Fruit fly (Drosophila melanogaster) whole organism, embryonic: Measurements from ENCODE around the gene CG10185.

Experiments used
- Abd-B ChIP-seq: fragments of 200-800 bp; sonication (Bioruptor generic); optimal IDR thresholded peaks from 2 replicates; lab custom pipeline; 2018; ENCODE audit warnings: missing biosample characterization, mild to moderate bottlenecking, missing genetic modification characterization, moderate library complexity
- Bdp1 ChIP-seq: fragments of 200-800 bp; sonication (Bioruptor generic); optimal IDR thresholded peaks from 3 replicates; lab custom pipeline; 2016; ENCODE audit warnings: missing biosample characterization, missing genetic modification characterization
- CG10543 ChIP-seq: fragments of 200-800 bp; sonication (Bioruptor generic); optimal IDR thresholded peaks from 3 replicates; lab custom pipeline; 2017; ENCODE audit warnings: missing biosample characterization, mild to moderate bottlenecking, missing genetic modification characterization, moderate library complexity
- CG11085 ChIP-seq: fragments of 200-800 bp; sonication (Bioruptor generic); IDR thresholded peaks from 2 replicates; pipeline ENCODE4 v1.3.6; 2022; ENCODE audit warnings: missing biosample characterization, missing genetic modification characterization
- CG11504 ChIP-seq: fragments of 200-800 bp; sonication (Bioruptor generic); optimal IDR thresholded peaks from 3 replicates; lab custom pipeline; 2019; ENCODE audit warnings: missing biosample characterization, mild to moderate bottlenecking, missing genetic modification characterization, moderate library complexity
- CG13287 ChIP-seq: fragments of 200-800 bp; sonication (Bioruptor generic); IDR thresholded peaks from 2 replicates; pipeline ENCODE4 v1.3.6; 2022; ENCODE audit warnings: missing biosample characterization, missing genetic modification characterization; ENCODE audit not compliant: partially characterized antibody
- CG13775 ChIP-seq: fragments of 200-800 bp; sonication (Bioruptor generic); optimal IDR thresholded peaks from 3 replicates; lab custom pipeline; 2017; ENCODE audit warnings: missing biosample characterization, mild to moderate bottlenecking, missing genetic modification characterization
- CG14014 ChIP-seq: fragments of 200-800 bp; sonication (Bioruptor generic); IDR thresholded peaks from 2 replicates; pipeline ENCODE4 v1.3.6; 2022; ENCODE audit warnings: missing biosample characterization, missing genetic modification characterization
- CG14710 ChIP-seq: fragments of 200-800 bp; sonication (Bioruptor generic); optimal IDR thresholded peaks from 3 replicates; lab custom pipeline; 2019; ENCODE audit warnings: missing biosample characterization, mild to moderate bottlenecking, missing genetic modification characterization, moderate library complexity
- CG15514 ChIP-seq: fragments of 200-800 bp; sonication (Bioruptor generic); optimal IDR thresholded peaks from 3 replicates; lab custom pipeline; 2017; ENCODE audit warnings: missing biosample characterization, missing genetic modification characterization, mild to moderate bottlenecking, moderate library complexity, missing genetic modification reagents
- CG2116 ChIP-seq: fragments of 200-800 bp; sonication (Bioruptor generic); optimal IDR thresholded peaks from 3 replicates; lab custom pipeline; 2018; ENCODE audit warnings: missing biosample characterization, mild to moderate bottlenecking, missing genetic modification characterization
- CG2678 ChIP-seq: fragments of 200-800 bp; sonication (Bioruptor generic); optimal IDR thresholded peaks from 3 replicates; lab custom pipeline; 2019; ENCODE audit warnings: missing biosample characterization, mild to moderate bottlenecking, missing genetic modification characterization, moderate library complexity
- CG30403 ChIP-seq: fragments of 200-800 bp; sonication (Bioruptor generic); optimal IDR thresholded peaks from 3 replicates; lab custom pipeline; 2016; ENCODE audit warnings: missing biosample characterization, missing genetic modification characterization
- CG32772 ChIP-seq: fragments of 200-800 bp; sonication (Bioruptor generic); IDR thresholded peaks from 2 replicates; pipeline ENCODE4 v1.3.6; 2022; ENCODE audit warnings: missing biosample characterization, missing genetic modification characterization
- CG3281 ChIP-seq: fragments of 200-800 bp; sonication (Bioruptor generic); optimal IDR thresholded peaks from 3 replicates; lab custom pipeline; 2017; ENCODE audit warnings: missing biosample characterization, mild to moderate bottlenecking, missing genetic modification characterization
- CG34224 ChIP-seq: fragments of 200-800 bp; sonication (Bioruptor generic); IDR thresholded peaks from 3 replicates; pipeline ENCODE4 v1.3.6; 2022; ENCODE audit warnings: missing biosample characterization, missing genetic modification characterization; ENCODE audit not compliant: partially characterized antibody
- CG3847 ChIP-seq: fragments of 200-800 bp; sonication (Bioruptor generic); IDR thresholded peaks from 2 replicates; pipeline ENCODE4 v1.3.6; 2022; ENCODE audit warnings: missing biosample characterization, missing genetic modification characterization
- CG6689 ChIP-seq: fragments of 200-800 bp; sonication (Bioruptor generic); IDR thresholded peaks from 2 replicates; pipeline ENCODE4 v1.3.6; 2022; ENCODE audit warnings: missing biosample characterization, missing genetic modification characterization
- CG8290 ChIP-seq, 3 experiments: fragments of 200-800 bp; sonication (Bioruptor generic); optimal IDR thresholded peaks; 2 replicates each; lab custom pipeline; 2016 to 2019; ENCODE audit warnings: missing biosample characterization in 3 of 3, missing genetic modification characterization in 3 of 3, mild to moderate bottlenecking in 2 of 3, moderate library complexity in 1 of 3
- CG8478 ChIP-seq: fragments of >200 bp; optimal IDR thresholded peaks from 2 replicates; lab custom pipeline; 2018
- CG9932 ChIP-seq: fragments of 200-800 bp; sonication (Bioruptor generic); IDR thresholded peaks from 2 replicates; pipeline ENCODE4 v1.3.6; 2022; ENCODE audit warnings: missing biosample characterization, missing genetic modification characterization
- D19A ChIP-seq: fragments of 200-800 bp; optimal IDR thresholded peaks from 3 replicates; lab custom pipeline; 2019; ENCODE audit warnings: missing biosample characterization, mild to moderate bottlenecking, missing genetic modification characterization, moderate library complexity
- Dbx ChIP-seq: fragments of 200-800 bp; sonication (Bioruptor generic); IDR thresholded peaks from 3 replicates; pipeline ENCODE4 v1.3.6; 2022; ENCODE audit warnings: missing biosample characterization, missing genetic modification characterization
- Dref ChIP-seq: fragments of 200-800 bp; sonication (Bioruptor generic); IDR thresholded peaks from 2 replicates; pipeline ENCODE4 v1.3.6; 2022; ENCODE audit warnings: missing biosample characterization, missing genetic modification characterization
- Elba2 ChIP-seq: fragments of 200-800 bp; sonication (Bioruptor generic); optimal IDR thresholded peaks from 3 replicates; lab custom pipeline; 2016; ENCODE audit warnings: missing biosample characterization, missing genetic modification characterization
- Hand ChIP-seq: fragments of 200-800 bp; sonication (Bioruptor generic); optimal IDR thresholded peaks from 2 replicates; lab custom pipeline; 2017; ENCODE audit warnings: mild to moderate bottlenecking, missing biosample characterization, missing genetic modification reagents, missing genetic modification characterization
- Hmr ChIP-seq: fragments of 200-800 bp; sonication (Bioruptor generic); optimal IDR thresholded peaks from 3 replicates; lab custom pipeline; 2017; ENCODE audit warnings: mild to moderate bottlenecking, missing biosample characterization, missing genetic modification reagents, missing genetic modification characterization
- Ravus ChIP-seq: fragments of 200-800 bp; sonication (Bioruptor generic); IDR thresholded peaks from 2 replicates; pipeline ENCODE4 v1.3.6; 2022; ENCODE audit warnings: missing biosample characterization, missing genetic modification characterization
- bsh ChIP-seq, 2 experiments: fragments of 200-800 bp; sonication (Bioruptor generic); optimal IDR thresholded peaks; 2 replicates each; lab custom pipeline; 2017 to 2018; ENCODE audit warnings: mild to moderate bottlenecking in 2 of 2, missing biosample characterization in 2 of 2, missing genetic modification characterization in 2 of 2, moderate library complexity in 1 of 2
- cad ChIP-seq: fragments of >200 bp; optimal IDR thresholded peaks from 2 replicates; lab custom pipeline; 2017; ENCODE audit warnings: missing biosample characterization, missing genetic modification characterization
- dpn ChIP-seq, 2 experiments: fragments of 200-800 bp; sonication (Bioruptor generic); optimal IDR thresholded peaks; 3 replicates each; lab custom pipeline; 2016; ENCODE audit warnings: missing biosample characterization in 2 of 2, missing genetic modification characterization in 2 of 2
- ems ChIP-seq: fragments of 200-800 bp; sonication (Bioruptor generic); optimal IDR thresholded peaks from 3 replicates; lab custom pipeline; 2016; ENCODE audit warnings: missing biosample characterization, missing genetic modification characterization
- fd64A ChIP-seq: fragments of 200-800 bp; sonication (Bioruptor generic); optimal IDR thresholded peaks from 3 replicates; lab custom pipeline; 2018; ENCODE audit warnings: missing biosample characterization, mild to moderate bottlenecking, missing genetic modification characterization
- grn ChIP-seq: fragments of 200-800 bp; sonication (Bioruptor generic); optimal IDR thresholded peaks from 3 replicates; lab custom pipeline; 2017; ENCODE audit warnings: missing biosample characterization, missing genetic modification characterization
- gsb-n ChIP-seq: fragments of 200-800 bp; sonication (Bioruptor generic); optimal IDR thresholded peaks from 3 replicates; lab custom pipeline; 2018; ENCODE audit warnings: missing biosample characterization, mild to moderate bottlenecking, missing genetic modification characterization
- lmd ChIP-seq: fragments of 200-800 bp; sonication (Bioruptor generic); IDR thresholded peaks from 2 replicates; pipeline ENCODE4 v1.3.6; 2022; ENCODE audit warnings: missing biosample characterization, missing genetic modification characterization
- nerfin-2 ChIP-seq: fragments of 200-800 bp; sonication (Bioruptor generic); IDR thresholded peaks from 2 replicates; pipeline ENCODE4 v1.3.6; 2022; ENCODE audit warnings: missing biosample characterization, missing genetic modification characterization; ENCODE audit not compliant: partially characterized antibody
- phol ChIP-seq: fragments of 200-800 bp; sonication (Bioruptor generic); optimal IDR thresholded peaks from 3 replicates; lab custom pipeline; 2018; ENCODE audit warnings: missing biosample characterization, mild to moderate bottlenecking, missing genetic modification characterization, moderate library complexity
- pita ChIP-seq: fragments of 200-800 bp; sonication (Bioruptor generic); optimal IDR thresholded peaks from 2 replicates; lab custom pipeline; 2017; ENCODE audit warnings: missing biosample characterization, mild to moderate bottlenecking, missing genetic modification characterization
- pzg ChIP-seq: fragments of 200-800 bp; sonication (Bioruptor generic); optimal IDR thresholded peaks from 3 replicates; lab custom pipeline; 2018; ENCODE audit warnings: missing biosample characterization, mild to moderate bottlenecking, missing genetic modification characterization, moderate library complexity
- sens ChIP-seq: fragments of 200-800 bp; sonication (Bioruptor generic); peaks from one replicate; lab custom pipeline; 2016; ENCODE audit warnings: missing biosample characterization, missing genetic modification characterization
- sisA ChIP-seq: fragments of 200-800 bp; sonication (Bioruptor generic); IDR thresholded peaks from 2 replicates; pipeline ENCODE4 v1.3.6; 2022; ENCODE audit warnings: missing biosample characterization, missing genetic modification characterization
- ssp ChIP-seq: fragments of 200-800 bp; sonication (Bioruptor generic); IDR thresholded peaks from 2 replicates; pipeline ENCODE4 v1.3.6; 2022; ENCODE audit warnings: missing biosample characterization, missing genetic modification characterization
- vnd ChIP-seq: fragments of 200-800 bp; sonication (Bioruptor generic); IDR thresholded peaks from 3 replicates; pipeline ENCODE4 v1.3.6; 2022; ENCODE audit warnings: missing biosample characterization, missing genetic modification characterization; ENCODE audit not compliant: partially characterized antibody
- wor ChIP-seq: fragments of 200-800 bp; sonication (Bioruptor generic); IDR thresholded peaks from 2 replicates; pipeline ENCODE4 v1.3.6; 2022; ENCODE audit warnings: missing biosample characterization, missing genetic modification characterization
- zfh1 ChIP-seq: fragments of 200-800 bp; sonication (Bioruptor generic); IDR thresholded peaks from 3 replicates; pipeline ENCODE4 v1.3.6; 2022; ENCODE audit warnings: missing biosample characterization, missing genetic modification characterization
- zfh2 ChIP-seq: fragments of 200-800 bp; sonication (Bioruptor generic); optimal IDR thresholded peaks from 2 replicates; lab custom pipeline; 2016; ENCODE audit warnings: missing biosample characterization, missing genetic modification characterization

The CG10185 gene

dm6 chr3R:16098333-16099267 lies 31.2 kb upstream of the CG10185 start, which contains the start of the genes Mhcl and Akt (continued):
- TF ChIP-seq CG8290 (GFP tag; optimal IDR thresholded peaks at IDR 0.05; lab: Kevin White, UChicago), result peak; percentile 69
- TF ChIP-seq CG8290 (tag; optimal IDR thresholded peaks at IDR 0.05; lab: Kevin White, UChicago), result peak in 1 of 2 experiments; percentile 47
- peak; percentile 33; the same call in 1 of the 2 replicates for TF ChIP-seq CG3847 (GFP tag; lab: Robert Waterston, UW)
- peak; percentile 15 for TF ChIP-seq CG2678 (tag; lab: Kevin White, UChicago)
- TF ChIP-seq bsh (GFP tag; optimal IDR thresholded peaks at IDR 0.05; lab: Kevin White, UChicago), result peak in 1 of 2 experiments; percentile 2
- TF ChIP-seq CG2116 (GFP tag; lab: Kevin White, UChicago), result peak; percentile 74
- TF ChIP-seq CG10543 (GFP tag; lab: Kevin White, UChicago), result peak; percentile 26
- TF ChIP-seq lmd (GFP tag; lab: Robert Waterston, UW), result 0 out of 2 replicates have a peak, but pooled peaks have one; percentile 8
- no peak; the same call in 1 of the 2 replicates for TF ChIP-seq CG32772 (GFP tag; lab: Robert Waterston, UW)
- peak; percentile 6 for TF ChIP-seq CG11504
- peak; percentile 47 for TF ChIP-seq Abd-B
- no peak for TF ChIP-seq Hand (GFP tag; lab: Kevin White, UChicago)
- TF ChIP-seq zfh2 (GFP tag; lab: Kevin White, UChicago), result peak; percentile 28
- TF ChIP-seq grn (GFP tag; lab: Kevin White, UChicago), result peak; percentile 44
- peak; percentile 62; the same call in 2 of the 3 replicates for TF ChIP-seq vnd
- no peak for TF ChIP-seq Bdp1 (GFP tag; lab: Kevin White, UChicago)
- no peak for TF ChIP-seq cad (GFP tag; lab: Kevin White, UChicago)
- TF ChIP-seq phol, result peak; percentile 61
- TF ChIP-seq CG13287 (GFP tag; lab: Robert Waterston, UW), result peak; percentile 52
- TF ChIP-seq wor (GFP tag; lab: Robert Waterston, UW), result no peak
- peak; percentile 85 for TF ChIP-seq sens
- peak; percentile 1 for TF ChIP-seq CG3281 (GFP tag; lab: Kevin White, UChicago)
- peak; percentile 19 for TF ChIP-seq ems
- TF ChIP-seq dpn (GFP tag; optimal IDR thresholded peaks at IDR 0.05; lab: Kevin White, UChicago), result peak; percentile 10 to 37
- TF ChIP-seq CG15514 (GFP tag; lab: Kevin White, UChicago), result peak; percentile 98
- 0 out of 3 replicates have a peak, but pooled peaks have one; percentile 13 for TF ChIP-seq CG34224 (GFP tag; lab: Robert Waterston, UW)
- TF ChIP-seq pzg (GFP tag; lab: Kevin White, UChicago), result peak; percentile 52
- peak; percentile 81 for TF ChIP-seq Dref (GFP tag; lab: Robert Waterston, UW)
- peak; percentile 15 for TF ChIP-seq CG30403 (GFP tag; lab: Kevin White, UChicago)
- peak; percentile 62 for TF ChIP-seq pita (GFP tag; lab: Kevin White, UChicago)
- TF ChIP-seq CG14710 (tag; lab: Kevin White, UChicago), result peak; percentile 81
- TF ChIP-seq fd64A (GFP tag; lab: Kevin White, UChicago), result peak; percentile 9
- peak; percentile 37 for TF ChIP-seq CG13775 (GFP tag; lab: Kevin White, UChicago)
- TF ChIP-seq CG14014 (GFP tag; lab: Robert Waterston, UW), result no peak
- TF ChIP-seq CG6689 (GFP tag; lab: Robert Waterston, UW), result peak; percentile 8; the same call in 1 of the 2 replicates
- 0 out of 2 replicates have a peak, but pooled peaks have one; percentile 9 for TF ChIP-seq nerfin-2 (GFP tag; lab: Robert Waterston, UW)
- peak; percentile 29; the same call in 1 of the 3 replicates for TF ChIP-seq zfh1 (GFP tag; lab: Robert Waterston, UW)
- TF ChIP-seq gsb-n, result peak; percentile 23
- TF ChIP-seq Elba2, result peak; percentile 98
- TF ChIP-seq Ravus (GFP tag; lab: Robert Waterston, UW), result no peak
- TF ChIP-seq CG11085 (GFP tag; lab: Robert Waterston, UW), result no peak
- peak; percentile 5 for TF ChIP-seq D19A (tag; lab: Kevin White, UChicago)
- 0 out of 3 replicates have a peak, but pooled peaks have one; percentile 15 for TF ChIP-seq Dbx (GFP tag; lab: Robert Waterston, UW)
- TF ChIP-seq Hmr (GFP tag; lab: Kevin White, UChicago), result peak; percentile 12
- peak; percentile 38; the same call in 1 of the 2 replicates for TF ChIP-seq sisA
- TF ChIP-seq CG8478 (lab: Kevin White, UChicago), result peak; percentile 23
- peak; percentile 65 for TF ChIP-seq CG9932
- peak; percentile 50 for TF ChIP-seq ssp (GFP tag; lab: Robert Waterston, UW)
